Worm (Caenorhabditis elegans) whole organism, early embryonic: ENCODE data around the gene rnh-1.1.

Experiments
- ama-1 ChIP-seq: fragments of 150-350 bp; optimal IDR thresholded peaks from 2 replicates; lab custom pipeline; 2014
- hnd-1 ChIP-seq: sonication (generic microtip); optimal IDR thresholded peaks from 2 replicates; lab custom pipeline; 2016; ENCODE audit warnings: missing genetic modification characterization, missing compliant biosample characterization
- tbx-11 ChIP-seq: fragments of 200-800 bp; sonication (Bioruptor generic); IDR thresholded peaks from 2 replicates; pipeline ENCODE4 v1.3.6; 2022; ENCODE audit warnings: missing genetic modification characterization, missing compliant biosample characterization
- tbx-37 ChIP-seq: fragments of 200-800 bp; sonication (Bioruptor generic); conservative IDR thresholded peaks from 2 replicates; pipeline ENCODE4 v1.3.6; 2022; ENCODE audit warnings: missing genetic modification reagents, missing genetic modification characterization, missing compliant biosample characterization

ce11 chrII:7542952-7543351, 17.4 kb downstream of the rnh-1.1 start:
- TF ChIP-seq hnd-1 (tag; lab: Kevin White, UChicago) (no peak), ama-1 (lab: Kevin White, UChicago) (no peak), tbx-37 (GFP tag; lab: Robert Waterston, UW) (no peak), tbx-11 (GFP tag; lab: Robert Waterston, UW) (no peak)
